Worm (Caenorhabditis elegans): Measurements from ENCODE around the gene F58E6.4.
A peak's percentile ranks its signal among the peaks of the same experiment; 100 is the strongest.

Gene F58E6.4

ce11 chrV:9706592-9706991 is 43.6 kb downstream of the F58E6.4 start:
- TF ChIP-seq ceh-39 (tag; optimal IDR thresholded peaks at IDR 0.05): no peak
- TF ChIP-seq lin-13 (tag; optimal IDR thresholded peaks at IDR 0.05): no peak
- TF ChIP-seq snpc-4 (tag; optimal IDR thresholded peaks at IDR 0.05): no peak
- TF ChIP-seq nhr-28 (tag; optimal IDR thresholded peaks at IDR 0.05): no peak
- no peak for TF ChIP-seq ceh-83 (GFP tag; optimal IDR thresholded peaks at IDR 0.05)

- TF ChIP-seq mep-1 (tag; optimal IDR thresholded peaks at IDR 0.05) (peak; percentile 11), lin-13 (tag; optimal IDR thresholded peaks at IDR 0.05) (no peak), lsy-2 (tag; optimal IDR thresholded peaks at IDR 0.05) (peak; percentile 3), nhr-237 (tag; optimal IDR thresholded peaks at IDR 0.05) (peak; percentile 18), ham-2 (GFP tag; optimal IDR thresholded peaks at IDR 0.05) (no peak), ztf-11 (tag; optimal IDR thresholded peaks at IDR 0.05) (no peak), M03D4.4 (tag; optimal IDR thresholded peaks at IDR 0.05) (no peak), ces-1 (GFP tag; optimal IDR thresholded peaks at IDR 0.05) (peak; percentile 66), elt-3 (tag; optimal IDR thresholded peaks at IDR 0.05) (no peak)
Observed at ce11 chrV:9704399-9704798, 45.8 kb downstream of the F58E6.4 start.

- TF ChIP-seq M03D4.4 (tag; optimal IDR thresholded peaks at IDR 0.05): no peak
- TF ChIP-seq ces-1 (GFP tag; optimal IDR thresholded peaks at IDR 0.05): no peak
- TF ChIP-seq mep-1 (tag; optimal IDR thresholded peaks at IDR 0.05): no peak
- no peak for TF ChIP-seq flh-1 (GFP tag; optimal IDR thresholded peaks at IDR 0.05)
- no peak for TF ChIP-seq mab-5 (tag; optimal IDR thresholded peaks at IDR 0.05)
- no peak for TF ChIP-seq elt-1 (tag; optimal IDR thresholded peaks at IDR 0.05; ENCODE audit: borderline replicate concordance, insufficient read depth)
- TF ChIP-seq pha-4 (tag; optimal IDR thresholded peaks at IDR 0.05): no peak
- TF ChIP-seq elt-3 (tag; optimal IDR thresholded peaks at IDR 0.05): no peak
- TF ChIP-seq cnd-1 (tag; optimal IDR thresholded peaks at IDR 0.05): no peak
- TF ChIP-seq blmp-1 (tag; optimal IDR thresholded peaks at IDR 0.05): no peak
- no peak for TF ChIP-seq snpc-4 (tag; optimal IDR thresholded peaks at IDR 0.05)
- TF ChIP-seq lin-32 (GFP tag; optimal IDR thresholded peaks at IDR 0.05): no peak
- no peak for TF ChIP-seq unc-39 (tag; optimal IDR thresholded peaks at IDR 0.05)
- TF ChIP-seq bed-3 (GFP tag; optimal IDR thresholded peaks at IDR 0.05): no peak
- no peak for TF ChIP-seq sem-2 (GFP tag; optimal IDR thresholded peaks at IDR 0.05)
- TF ChIP-seq unc-120 (tag; optimal IDR thresholded peaks at IDR 0.05; ENCODE audit: poor library complexity, severe bottlenecking): no peak
- TF ChIP-seq ham-2 (GFP tag; optimal IDR thresholded peaks at IDR 0.05): no peak
- TF ChIP-seq nhr-76 (tag; optimal IDR thresholded peaks at IDR 0.05): no peak
- TF ChIP-seq nhr-12 (tag; optimal IDR thresholded peaks at IDR 0.05): no peak
Observed at ce11 chrV:9703549-9703948, 46.7 kb downstream of the F58E6.4 start.

DNA sequence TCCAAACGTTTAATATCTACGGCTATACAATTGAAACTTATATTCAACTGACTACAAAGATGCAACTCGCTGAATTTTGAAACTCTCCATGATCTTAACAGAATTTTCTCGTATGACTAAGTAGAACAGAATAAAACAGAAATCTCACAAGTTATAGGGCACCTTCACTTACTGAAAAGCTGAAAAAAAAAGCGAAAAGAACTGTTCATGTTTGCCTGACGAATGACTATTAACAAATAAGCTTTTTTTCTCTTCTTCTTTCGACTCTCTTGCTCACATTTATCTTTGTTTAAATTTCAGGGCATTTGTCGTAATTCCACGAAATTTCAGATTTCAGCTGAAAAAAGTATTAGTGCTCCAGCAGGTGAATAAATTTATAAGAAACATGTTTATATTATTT is 47.5 kb downstream of the F58E6.4 start, which contains the start of gene xbx-6:
Gene xbx-6 (plus strand): TSS at position 301 of the 400 bp plus-strand sequence.
- TF ChIP-seq nhr-237 (tag; optimal IDR thresholded peaks at IDR 0.05) (no peak), nhr-28 (tag; optimal IDR thresholded peaks at IDR 0.05) (no peak), drap-1 (GFP tag; optimal IDR thresholded peaks at IDR 0.05) (no peak), nhr-12 (tag; optimal IDR thresholded peaks at IDR 0.05) (no peak), ceh-43 (GFP tag; optimal IDR thresholded peaks at IDR 0.05) (no peak), bed-3 (GFP tag; optimal IDR thresholded peaks at IDR 0.05) (no peak), zip-8 (tag; optimal IDR thresholded peaks at IDR 0.05) (no peak), blmp-1 (tag; optimal IDR thresholded peaks at IDR 0.05) (no peak), sem-2 (GFP tag; optimal IDR thresholded peaks at IDR 0.05) (no peak), hlh-1 (tag; optimal IDR thresholded peaks at IDR 0.05) (no peak), elt-3 (tag; optimal IDR thresholded peaks at IDR 0.05) (no peak), lin-13 (tag; optimal IDR thresholded peaks at IDR 0.05) (no peak), snpc-4 (tag; optimal IDR thresholded peaks at IDR 0.05) (no peak), M03D4.4 (tag; optimal IDR thresholded peaks at IDR 0.05) (no peak), sptf-1 (tag; optimal IDR thresholded peaks at IDR 0.05) (no peak)

- TF ChIP-seq cnd-1 (tag; optimal IDR thresholded peaks at IDR 0.05): no peak
- TF ChIP-seq nhr-2 (tag; optimal IDR thresholded peaks at IDR 0.05): no peak
- no peak for TF ChIP-seq zip-8 (tag; optimal IDR thresholded peaks at IDR 0.05)
- TF ChIP-seq lin-32 (GFP tag; optimal IDR thresholded peaks at IDR 0.05): no peak
- TF ChIP-seq mab-5 (tag; optimal IDR thresholded peaks at IDR 0.05): no peak
- no peak for TF ChIP-seq M03D4.4 (tag; optimal IDR thresholded peaks at IDR 0.05)
- TF ChIP-seq unc-120 (tag; optimal IDR thresholded peaks at IDR 0.05; ENCODE audit: poor library complexity, severe bottlenecking): no peak
- no peak for TF ChIP-seq blmp-1 (tag; optimal IDR thresholded peaks at IDR 0.05)
- TF ChIP-seq sem-2 (GFP tag; optimal IDR thresholded peaks at IDR 0.05): no peak
- no peak for TF ChIP-seq sptf-1 (tag; optimal IDR thresholded peaks at IDR 0.05)
- TF ChIP-seq tbx-8 (GFP tag; optimal IDR thresholded peaks at IDR 0.05): no peak
Observed at ce11 chrV:9701861-9702260, 48.3 kb downstream of the F58E6.4 start.
